Worm (Caenorhabditis elegans) whole organism, L3 larva: Measurements from ENCODE around the gene str-45.

Source experiments
- mdl-1 ChIP-seq: fragments of 150-350 bp; optimal IDR thresholded peaks from 2 replicates; lab custom pipeline; 2014; ENCODE audit warnings: missing biosample characterization, missing genetic modification characterization
- nfya-1 ChIP-seq: sonication (generic microtip); optimal IDR thresholded peaks from 2 replicates; lab custom pipeline; 2017; ENCODE audit warnings: missing genetic modification characterization, mild to moderate bottlenecking, missing compliant biosample characterization, antibody characterized with exemption, moderate library complexity; ENCODE audit not compliant: insufficient read depth
- nhr-237 ChIP-seq: fragments of 150-350 bp; optimal IDR thresholded peaks from 2 replicates; lab custom pipeline; 2014; ENCODE audit warnings: missing biosample characterization, missing genetic modification characterization
- nhr-77 ChIP-seq: fragments of 150-350 bp; optimal IDR thresholded peaks from 2 replicates; lab custom pipeline; 2014; ENCODE audit warnings: missing biosample characterization, missing genetic modification characterization

ce11 chrV:15136772-15137171, 22.0 kb upstream of the str-45 start, which contains the start of gene aipl-1:
- TF ChIP-seq mdl-1 (tag; lab: Kevin White, UChicago), result no peak
- TF ChIP-seq nhr-77 (tag; lab: Kevin White, UChicago), result no peak
- TF ChIP-seq nhr-237 (tag; lab: Kevin White, UChicago), result no peak
- TF ChIP-seq nfya-1 (tag; lab: Kevin White, UChicago), result peak; percentile 84
